Worm (Caenorhabditis elegans) whole organism, L2 larva: ENCODE measurements around the gene sqst-1.

Experiments used
- Y55F3AM.14 ChIP-seq: fragments of 200-800 bp; sonication (Bioruptor generic); optimal IDR thresholded peaks from 2 replicates; lab custom pipeline; 2018; ENCODE audit warnings: mild to moderate bottlenecking, missing genetic modification characterization, missing compliant biosample characterization
- aly-2 ChIP-seq: fragments of 150-350 bp; optimal IDR thresholded peaks from 2 replicates; lab custom pipeline; 2014; ENCODE audit warnings: missing biosample characterization, missing genetic modification characterization
- ama-1 ChIP-seq: fragments of 150-350 bp; optimal IDR thresholded peaks from 2 replicates; lab custom pipeline; 2018; ENCODE audit warnings: inconsistent platforms
- fos-1 ChIP-seq: fragments of 150-350 bp; optimal IDR thresholded peaks from 2 replicates; lab custom pipeline; 2014; ENCODE audit warnings: missing biosample characterization, missing genetic modification characterization
- nhr-11 ChIP-seq: fragments of 150-350 bp; optimal IDR thresholded peaks from 2 replicates; lab custom pipeline; 2014; ENCODE audit warnings: missing biosample characterization, missing genetic modification characterization
- nhr-23 ChIP-seq: fragments of 150-350 bp; optimal IDR thresholded peaks from 2 replicates; lab custom pipeline; 2014; ENCODE audit warnings: missing biosample characterization, missing genetic modification reagents, missing genetic modification characterization
- nhr-237 ChIP-seq: fragments of 150-350 bp; optimal IDR thresholded peaks from 2 replicates; lab custom pipeline; 2014; ENCODE audit warnings: missing biosample characterization, missing genetic modification characterization
- nhr-6 ChIP-seq: fragments of 150-350 bp; optimal IDR thresholded peaks from 2 replicates; lab custom pipeline; 2014; ENCODE audit warnings: missing biosample characterization, missing genetic modification characterization
- skn-1 ChIP-seq: sonication (generic microtip); optimal IDR thresholded peaks from 2 replicates; lab custom pipeline; 2017; ENCODE audit warnings: missing biosample characterization, missing genetic modification characterization
- zag-1 ChIP-seq: fragments of 150-350 bp; optimal IDR thresholded peaks from 2 replicates; lab custom pipeline; 2014; ENCODE audit warnings: missing biosample characterization, missing genetic modification characterization

- TF ChIP-seq nhr-23 (no peak), fos-1 (tag; lab: Kevin White, UChicago) (no peak), ama-1 (lab: Kevin White, UChicago) (no peak), skn-1 (tag; lab: Kevin White, UChicago) (no peak), nhr-11 (tag; lab: Kevin White, UChicago) (no peak), nhr-6 (tag; lab: Kevin White, UChicago) (no peak), nhr-237 (tag; lab: Kevin White, UChicago) (no peak), aly-2 (no peak), zag-1 (no peak), Y55F3AM.14 (GFP tag; lab: Kevin White, UChicago) (no peak)
These were observed 17.1 kb downstream of the sqst-1 start, which contains the start of the genes bre-5 and spt-5 for ce11 chrIV:12051049-12051792.
